Fruit fly (Drosophila melanogaster) whole organism, wandering third instar larva: ENCODE measurements around the gene Sodh2.

Experiments
- Hr78 ChIP-seq: fragments of >200 bp; optimal IDR thresholded peaks from 2 replicates; lab custom pipeline; 2017; ENCODE audit warnings: missing biosample characterization, missing genetic modification characterization
- Myc ChIP-seq: fragments of >200 bp; optimal IDR thresholded peaks from 2 replicates; lab custom pipeline; 2017
- Rel ChIP-seq, 2 experiments: fragments of 200-800 bp; sonication (Bioruptor generic) in 1 of 2; optimal IDR thresholded peaks; 2 replicates in 1 of 2; 3 replicates in 1 of 2; lab custom pipeline; 2016 to 2019; ENCODE audit warnings: mild to moderate bottlenecking in 2 of 2, missing biosample characterization in 2 of 2, missing genetic modification characterization in 2 of 2, moderate library complexity in 1 of 2
- dl ChIP-seq, 2 experiments: fragments of 175-275, 200-275 bp in 1 of 2; fragments of 200-275 bp in 1 of 2; sonication (Bioruptor generic); optimal IDR thresholded peaks; lab custom pipeline; 2018; ENCODE audit warnings: mild to moderate bottlenecking in 2 of 2, missing biosample characterization in 2 of 2, missing genetic modification characterization in 2 of 2, moderate library complexity in 2 of 2; ENCODE audit not compliant: partially characterized antibody in 2 of 2, insufficient read depth in 1 of 2
- ey ChIP-seq: fragments of 200-800 bp; sonication (Bioruptor generic); optimal IDR thresholded peaks from 2 replicates; lab custom pipeline; 2016; ENCODE audit warnings: missing biosample characterization, missing genetic modification characterization
- foxo ChIP-seq, 2 experiments: fragments of 200-800 bp; sonication (Bioruptor generic); optimal IDR thresholded peaks; 2 replicates in 1 of 2; 3 replicates in 1 of 2; lab custom pipeline; 2016 to 2017; ENCODE audit warnings: missing biosample characterization in 2 of 2, missing genetic modification characterization in 2 of 2
- jim ChIP-seq: fragments of 175-275, 200-325 bp; sonication (Bioruptor generic); optimal IDR thresholded peaks from 2 replicates; lab custom pipeline; 2016; ENCODE audit warnings: missing biosample characterization, mild to moderate bottlenecking, missing genetic modification characterization
- pan ChIP-seq: fragments of >200 bp; optimal IDR thresholded peaks from 2 replicates; lab custom pipeline; 2017
- rgr ChIP-seq: fragments of 200-800 bp; sonication (Bioruptor generic); optimal IDR thresholded peaks from 3 replicates; lab custom pipeline; 2016; ENCODE audit warnings: missing biosample characterization, mild to moderate bottlenecking, missing genetic modification characterization
- tai ChIP-seq: sonication (Bioruptor generic); optimal IDR thresholded peaks from 2 replicates; lab custom pipeline; 2016; ENCODE audit warnings: missing biosample characterization, missing genetic modification characterization
- usp ChIP-seq: fragments of >200 bp; optimal IDR thresholded peaks from 2 replicates; lab custom pipeline; 2017; ENCODE audit warnings: missing biosample characterization, missing genetic modification characterization

DNA sequence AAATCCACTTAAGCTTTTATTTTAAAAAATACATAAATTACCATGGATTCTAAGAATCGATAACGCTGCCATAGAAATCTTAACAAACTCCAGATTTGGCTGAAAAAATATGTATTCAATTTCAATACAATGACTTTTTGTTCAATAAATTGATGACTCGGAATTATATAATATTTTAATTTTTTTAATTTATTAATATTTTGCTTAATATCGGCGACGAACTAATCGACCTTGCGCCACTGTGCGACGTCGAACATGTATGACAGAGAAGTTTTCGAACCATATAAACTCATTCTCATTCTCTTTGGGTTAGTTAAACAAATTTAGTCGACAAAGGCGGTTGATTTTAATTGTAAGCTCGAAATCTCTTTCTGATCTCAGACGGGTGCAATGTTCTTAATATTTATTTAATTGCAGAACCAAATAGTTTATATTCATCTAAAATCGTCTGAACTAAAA is 26.6 kb upstream of the Sodh2 start, which contains the start of gene CG42394:
- TF ChIP-seq pan (no peak), Myc (lab: Kevin White, UChicago) (no peak), jim (no peak), Hr78 (GFP tag; lab: Kevin White, UChicago) (no peak), dl (GFP tag; optimal IDR thresholded peaks at IDR 0.05; lab: Kevin White, UChicago; ENCODE audit: insufficient read depth in 1 of 2, partially characterized antibody in 2 of 2) (no peak), usp (GFP tag; lab: Kevin White, UChicago) (no peak), ey (peak; percentile 70), tai (GFP tag; lab: Kevin White, UChicago) (no peak), rgr (peak; percentile 90), foxo (GFP tag; optimal IDR thresholded peaks at IDR 0.05; lab: Kevin White, UChicago) (peak in 1 of 2 experiments; percentile 93), Rel (GFP tag; optimal IDR thresholded peaks at IDR 0.05; lab: Kevin White, UChicago) (peak; percentile 77), Rel (tag; optimal IDR thresholded peaks at IDR 0.05; lab: Kevin White, UChicago) (peak; percentile 55)
